Fruit fly (Drosophila melanogaster): ENCODE measurements around the gene Yp3.

Gene Yp3

DNA sequence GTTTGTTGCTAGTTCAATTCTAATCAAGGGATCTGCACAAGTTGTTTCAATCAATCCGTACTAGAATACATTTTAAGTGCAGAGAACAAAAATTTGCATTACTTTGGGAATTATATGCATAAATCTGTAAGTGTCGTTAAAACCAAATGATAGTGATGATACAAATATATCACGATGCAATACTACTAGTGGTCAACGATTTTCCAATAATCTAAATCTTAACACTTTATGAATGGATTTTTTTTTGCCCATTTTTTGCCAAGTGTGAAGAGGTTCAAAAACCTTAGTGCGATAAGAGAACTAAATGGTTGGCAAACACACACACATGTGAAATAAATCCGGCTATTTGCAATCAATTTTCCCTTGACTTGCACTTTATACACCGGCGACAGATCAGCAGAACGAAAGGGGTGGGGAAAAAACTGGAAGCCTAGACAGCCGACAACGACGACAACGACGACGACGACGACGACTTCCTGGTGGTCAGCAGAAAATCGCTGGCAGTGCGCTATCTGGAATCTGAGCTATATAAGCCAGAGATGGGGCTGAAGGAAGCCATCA lies at the start of gene Yp3:
Gene Yp3, plus strand, starts transcription at position 558 of the 561 bp plus-strand sequence.
- no peak for TF ChIP-seq noc (tag; optimal IDR thresholded peaks at IDR 0.05)

dm6 chrX:13717982-13718402 lies 41.4 kb upstream of the Yp3 start, which contains the start of gene Nadsyn:
Gene Nadsyn (minus strand): TSS chrX:13718285.
- no peak for TF ChIP-seq noc (tag; optimal IDR thresholded peaks at IDR 0.05)

DNA sequence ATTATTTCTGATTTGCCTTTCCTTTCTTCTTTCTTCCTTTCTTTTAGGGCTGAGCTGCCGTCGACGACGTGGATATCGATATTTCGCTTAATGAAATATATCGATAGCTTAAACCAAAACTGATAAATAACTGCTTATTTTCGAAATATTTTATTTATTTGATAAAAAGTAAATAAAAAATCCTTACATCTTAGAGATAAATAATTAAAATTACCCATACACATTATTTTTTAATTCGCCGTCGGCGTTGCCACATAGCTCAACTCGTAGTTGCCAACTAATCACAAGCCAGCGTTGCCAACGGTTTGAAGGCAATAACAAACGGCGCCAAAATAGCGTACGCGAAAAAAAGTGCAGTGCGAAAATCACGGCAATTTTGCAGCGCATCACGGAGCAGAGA lies 37.4 kb upstream of the Yp3 start, which contains the start of the genes Mrgn1 and mus101:
Gene Mrgn1, minus strand, starts transcription at position 44 of the 400 bp plus-strand sequence.
Gene mus101, plus strand, starts transcription at position 313 of the 400 bp plus-strand sequence.
- TF ChIP-seq noc (tag; optimal IDR thresholded peaks at IDR 0.05) = no peak

- TF ChIP-seq noc (tag; optimal IDR thresholded peaks at IDR 0.05) = no peak
Measured at dm6 chrX:13734866-13735265, 24.5 kb upstream of the Yp3 start.

- TF ChIP-seq noc (tag; optimal IDR thresholded peaks at IDR 0.05) = no peak
Measured at dm6 chrX:13735322-13736173, 23.8 kb upstream of the Yp3 start.

DNA sequence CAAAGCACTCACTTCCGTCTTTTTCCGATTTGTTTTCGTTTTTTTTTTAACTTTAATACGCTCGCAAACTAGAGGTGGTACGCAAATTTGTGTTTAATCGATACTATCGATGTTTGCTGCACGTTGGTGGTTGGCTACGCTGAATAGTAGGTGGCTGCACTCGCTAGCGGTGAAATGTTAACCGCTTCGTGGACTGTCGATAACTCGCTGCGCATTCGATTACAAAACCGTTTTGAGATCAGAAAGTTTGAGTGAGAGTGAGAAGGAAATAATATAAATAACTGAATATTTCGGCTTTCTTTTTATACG lies 23.2 kb upstream of the Yp3 start, which contains the start of gene g:
Gene g, minus strand, starts transcription at position 105 of the 309 bp plus-strand sequence.
- TF ChIP-seq noc (tag; optimal IDR thresholded peaks at IDR 0.05) = no peak

dm6 chrX:13737939-13738338 lies 21.4 kb upstream of the Yp3 start, which contains the start of gene CG11134:
Gene CG11134 (plus strand): TSS chrX:13737942.
- no peak for TF ChIP-seq noc (tag; optimal IDR thresholded peaks at IDR 0.05)

DNA sequence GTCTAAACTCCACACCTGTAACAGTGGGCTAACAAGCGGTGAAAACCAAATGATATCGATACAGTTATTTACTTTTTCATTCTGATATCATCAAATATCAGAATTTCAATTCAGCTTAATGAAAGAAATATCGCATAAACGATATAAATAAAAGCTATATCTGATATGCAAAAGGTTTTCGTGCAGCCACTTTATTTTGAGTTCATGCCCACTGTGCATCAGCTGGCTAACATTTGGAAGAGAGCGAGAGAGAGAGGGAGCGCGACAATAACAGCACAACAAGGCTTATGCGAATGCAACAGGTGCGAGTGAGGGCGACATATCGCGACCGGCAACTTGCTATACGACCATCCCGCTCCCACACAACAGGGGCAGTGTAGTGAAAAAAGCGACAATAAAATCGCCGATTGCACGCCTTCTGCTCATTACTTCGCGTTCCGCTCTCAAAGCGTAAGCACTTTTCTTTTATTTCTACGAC lies 19.9 kb upstream of the Yp3 start, which contains the start of gene CG11151:
Gene CG11151, plus strand, starts transcription at position 334 of the 478 bp plus-strand sequence.
- TF ChIP-seq noc (tag; optimal IDR thresholded peaks at IDR 0.05) = peak; percentile 95

dm6 chrX:13740062-13740461 lies 19.3 kb upstream of the Yp3 start:
- TF ChIP-seq noc (tag; optimal IDR thresholded peaks at IDR 0.05) = peak; percentile 15

- no peak for TF ChIP-seq noc (tag; optimal IDR thresholded peaks at IDR 0.05)
Measured at dm6 chrX:13740992-13741391, 18.4 kb upstream of the Yp3 start.

DNA sequence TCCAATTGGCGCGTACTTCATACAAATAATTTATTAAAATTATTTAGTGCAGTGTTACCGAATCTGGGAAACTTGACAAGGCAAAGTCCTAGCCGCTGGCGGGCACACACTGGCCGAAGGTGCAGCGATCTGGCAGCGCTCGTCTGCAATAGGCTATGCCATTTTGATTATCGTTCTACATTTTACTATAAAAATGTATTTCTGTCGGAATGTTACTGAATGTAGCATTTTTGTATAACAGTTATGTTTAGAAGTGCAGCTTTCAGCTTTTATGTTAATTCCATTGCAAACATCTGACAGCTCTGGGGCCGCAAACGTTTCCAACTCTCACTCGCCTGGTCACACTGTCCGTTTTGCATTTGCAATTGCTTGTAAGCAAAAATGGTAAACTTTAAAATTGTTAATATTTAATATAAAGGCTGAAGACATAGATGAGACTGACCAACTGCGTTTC lies 14.7 kb upstream of the Yp3 start, which contains the start of gene Grip91:
Gene Grip91, minus strand, starts transcription at position 85 of the 454 bp plus-strand sequence.
- no peak for TF ChIP-seq noc (tag; optimal IDR thresholded peaks at IDR 0.05)

DNA sequence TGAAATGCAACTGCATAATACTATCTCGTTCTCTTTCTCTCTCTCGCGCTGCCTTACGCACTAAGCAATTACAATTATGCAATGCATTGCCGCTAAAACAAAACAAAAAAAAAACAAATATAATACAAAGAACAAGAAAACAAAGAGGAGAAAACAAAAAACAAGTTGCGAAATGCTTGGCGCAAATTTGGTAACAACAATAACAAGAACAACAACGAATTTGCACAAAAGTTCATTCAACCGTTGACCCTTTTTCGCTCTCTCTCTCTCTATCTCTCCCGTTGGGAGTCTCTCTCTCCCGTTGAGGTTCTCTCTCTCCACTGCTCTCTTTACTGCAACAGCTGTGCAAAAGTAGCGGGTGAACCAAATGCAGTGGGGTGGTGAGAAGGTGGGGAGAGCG lies 12.3 kb upstream of the Yp3 start:
- no peak for TF ChIP-seq noc (tag; optimal IDR thresholded peaks at IDR 0.05)

dm6 chrX:13747635-13748467 lies 11.5 kb upstream of the Yp3 start:
- TF ChIP-seq noc (tag; optimal IDR thresholded peaks at IDR 0.05) = no peak

dm6 chrX:13748906-13749872 lies 10.2 kb upstream of the Yp3 start:
- TF ChIP-seq noc (tag; optimal IDR thresholded peaks at IDR 0.05) = peak; percentile 82

- no peak for TF ChIP-seq noc (tag; optimal IDR thresholded peaks at IDR 0.05)
Measured at dm6 chrX:13749873-13750241, 9.5 kb upstream of the Yp3 start.
